Worm (Caenorhabditis elegans) whole organism, mixed stage, embryonic: ENCODE results near the gene C04F5.9.

ENCODE experiments used
- nhr-12 ChIP-seq: fragments of 150-350 bp; optimal IDR thresholded peaks from 2 replicates; lab custom pipeline; 2014; ENCODE audit warnings: missing biosample characterization, missing genetic modification characterization
- sptf-1 ChIP-seq: sonication (generic microtip); optimal IDR thresholded peaks from 2 replicates; lab custom pipeline; 2017; ENCODE audit warnings: mild to moderate bottlenecking, missing genetic modification characterization, moderate library complexity, missing compliant biosample characterization

ce11 chrV:5098925-5099324, 20.1 kb downstream of the C04F5.9 start, which contains the start of gene unc-46:
- TF ChIP-seq sptf-1 (tag; lab: Kevin White, UChicago) = no peak
- TF ChIP-seq nhr-12 (tag; lab: Kevin White, UChicago) = no peak
